Worm (Caenorhabditis elegans): ENCODE data around the gene W05H7.1.

DNA sequence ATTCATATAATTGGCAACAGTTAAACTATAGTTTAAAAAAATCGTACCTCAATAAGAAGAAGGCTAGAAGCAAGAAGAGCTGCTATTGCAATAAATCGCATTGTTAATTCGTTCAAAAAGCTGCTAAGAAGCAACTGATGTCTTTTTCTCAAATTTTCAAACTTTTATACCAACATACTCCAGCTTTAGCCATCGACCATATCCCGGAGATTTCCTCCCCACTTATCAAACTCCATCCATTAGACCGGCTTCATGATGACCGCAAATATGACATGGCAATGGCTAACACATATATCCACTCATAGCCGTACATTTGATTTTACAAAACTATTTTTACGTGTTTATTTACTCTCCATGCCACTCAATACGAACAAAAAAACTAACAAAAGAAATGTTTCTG lies 40.0 kb upstream of the W05H7.1 start, which contains the start of gene abu-2:
- TF ChIP-seq mab-9 (GFP tag; IDR thresholded peaks at IDR 0.05) (no peak), fkh-4 (tag; optimal IDR thresholded peaks at IDR 0.05; ENCODE audit: borderline replicate concordance) (no peak), ama-1 (optimal IDR thresholded peaks at IDR 0.05) (no peak), ceh-82 (tag; optimal IDR thresholded peaks at IDR 0.05) (no peak), lin-35 (GFP tag; optimal IDR thresholded peaks at IDR 0.05) (no peak), lin-13 (GFP tag; optimal IDR thresholded peaks at IDR 0.05) (no peak), dpl-1 (GFP tag; optimal IDR thresholded peaks at IDR 0.05) (no peak), mdl-1 (tag; optimal IDR thresholded peaks at IDR 0.05) (no peak), sox-4 (tag; optimal IDR thresholded peaks at IDR 0.05) (no peak)

Data from whole organism, L1 larva.